Fruit fly (Drosophila melanogaster) whole organism, embryonic: ENCODE measurements around the gene frj.

Experiments
- Atf3 ChIP-seq: fragments of 200-800 bp; sonication (Bioruptor generic); optimal IDR thresholded peaks from 3 replicates; lab custom pipeline; 2016; ENCODE audit warnings: missing biosample characterization, missing genetic modification characterization
- BEAF-32 ChIP-seq: fragments of 200-800 bp; sonication (Bioruptor generic); optimal IDR thresholded peaks from 3 replicates; lab custom pipeline; 2017; ENCODE audit warnings: missing biosample characterization, missing genetic modification characterization, mild to moderate bottlenecking, moderate library complexity, missing genetic modification reagents
- CG10321 ChIP-seq: fragments of 200-800 bp; sonication (Bioruptor generic); IDR thresholded peaks from 2 replicates; pipeline ENCODE4 v1.3.6; 2022; ENCODE audit warnings: missing biosample characterization, missing genetic modification characterization
- CG11247 ChIP-seq: fragments of 200-800 bp; sonication (Bioruptor generic); IDR thresholded peaks from 2 replicates; pipeline ENCODE4 v1.3.6; 2022; ENCODE audit warnings: missing biosample characterization, missing genetic modification characterization
- CG12391 ChIP-seq: fragments of 200-800 bp; sonication (Bioruptor generic); optimal IDR thresholded peaks from 3 replicates; lab custom pipeline; 2018; ENCODE audit warnings: missing biosample characterization, mild to moderate bottlenecking, missing genetic modification characterization, moderate library complexity
- CG12769 ChIP-seq: fragments of 200-800 bp; sonication (Bioruptor generic); optimal IDR thresholded peaks from 2 replicates; lab custom pipeline; 2019; ENCODE audit warnings: missing biosample characterization, mild to moderate bottlenecking, missing genetic modification characterization, moderate library complexity
- CG13624 ChIP-seq: fragments of 200-800 bp; sonication (Bioruptor generic); optimal IDR thresholded peaks from 2 replicates; lab custom pipeline; 2016; ENCODE audit warnings: missing biosample characterization, missing genetic modification characterization
- CG1603 ChIP-seq: fragments of 200-800 bp; sonication (Bioruptor generic); optimal IDR thresholded peaks from 2 replicates; lab custom pipeline; 2019; ENCODE audit warnings: missing biosample characterization, mild to moderate bottlenecking, missing genetic modification characterization, moderate library complexity
- CG16863 ChIP-seq: fragments of 200-800 bp; sonication (Bioruptor generic); optimal IDR thresholded peaks from 3 replicates; lab custom pipeline; 2016; ENCODE audit warnings: missing biosample characterization, missing genetic modification characterization
- CG2712 ChIP-seq: fragments of 200-800 bp; optimal IDR thresholded peaks from 3 replicates; lab custom pipeline; 2019; ENCODE audit warnings: missing biosample characterization, mild to moderate bottlenecking, missing genetic modification characterization, moderate library complexity
- CG3407 ChIP-seq: fragments of 200-800 bp; sonication (Bioruptor generic); optimal IDR thresholded peaks from 2 replicates; lab custom pipeline; 2018; ENCODE audit warnings: missing biosample characterization, mild to moderate bottlenecking, missing genetic modification characterization
- CG34422 ChIP-seq: fragments of 200-800 bp; sonication (Bioruptor generic); IDR thresholded peaks from 3 replicates; pipeline ENCODE4 v1.3.6; 2022; ENCODE audit warnings: missing biosample characterization, missing genetic modification characterization
- CG5180 ChIP-seq: fragments of 200-800 bp; sonication (Bioruptor generic); optimal IDR thresholded peaks from 3 replicates; lab custom pipeline; 2017; ENCODE audit warnings: missing biosample characterization, missing genetic modification characterization, mild to moderate bottlenecking, moderate library complexity, missing genetic modification reagents
- CG7357 ChIP-seq: fragments of 200-800 bp; sonication (Bioruptor generic); IDR thresholded peaks from 3 replicates; pipeline ENCODE4 v1.3.6; 2022; ENCODE audit warnings: missing biosample characterization, missing genetic modification characterization
- CG7839 ChIP-seq: fragments of 200-800 bp; sonication (Bioruptor generic); optimal IDR thresholded peaks from 3 replicates; lab custom pipeline; 2018; ENCODE audit warnings: missing biosample characterization, mild to moderate bottlenecking, missing genetic modification characterization, moderate library complexity
- CG9727 ChIP-seq: fragments of 200-800 bp; sonication (Bioruptor generic); optimal IDR thresholded peaks from 3 replicates; lab custom pipeline; 2017; ENCODE audit warnings: missing biosample characterization, mild to moderate bottlenecking, missing genetic modification characterization
- CG9797 ChIP-seq: fragments of 200-800 bp; sonication (Bioruptor generic); optimal IDR thresholded peaks from 3 replicates; lab custom pipeline; 2018; ENCODE audit warnings: missing biosample characterization, mild to moderate bottlenecking, missing genetic modification characterization
- Doc2 ChIP-seq: fragments of 200-800 bp; sonication (Bioruptor generic); IDR thresholded peaks from 2 replicates; pipeline ENCODE4 v1.3.6; 2022; ENCODE audit warnings: missing biosample characterization, missing genetic modification characterization
- Drgx ChIP-seq: fragments of 200-800 bp; sonication (Bioruptor generic); IDR thresholded peaks from 2 replicates; pipeline ENCODE4 v1.3.6; 2022; ENCODE audit warnings: missing biosample characterization, missing genetic modification characterization
- Fer1 ChIP-seq: fragments of 200-800 bp; sonication (Bioruptor generic); optimal IDR thresholded peaks from 2 replicates; lab custom pipeline; 2017; ENCODE audit warnings: missing biosample characterization, mild to moderate bottlenecking, missing genetic modification characterization
- GATAe ChIP-seq: fragments of 200-800 bp; sonication (Bioruptor generic); conservative IDR thresholded peaks from 2 replicates; pipeline ENCODE4 v1.3.6; 2022; ENCODE audit warnings: missing biosample characterization, missing genetic modification characterization
- Gsc ChIP-seq: fragments of 200-800 bp; sonication (Bioruptor generic); IDR thresholded peaks from 2 replicates; pipeline ENCODE4 v1.3.6; 2022; ENCODE audit warnings: missing biosample characterization, missing genetic modification characterization
- Gug ChIP-seq: fragments of 200-800 bp; sonication (Bioruptor generic); IDR thresholded peaks from 4 replicates; pipeline ENCODE4 v1.3.6; 2022; ENCODE audit warnings: missing biosample characterization, missing genetic modification characterization
- HLH3B ChIP-seq: fragments of 200-800 bp; sonication (Bioruptor generic); IDR thresholded peaks from 2 replicates; pipeline ENCODE4 v1.3.6; 2022; ENCODE audit warnings: missing biosample characterization, missing genetic modification characterization
- Hr78 ChIP-seq, 2 experiments: fragments of 200-800 bp in 1 of 2; fragments of >200 bp in 1 of 2; sonication (Bioruptor generic) in 1 of 2; optimal IDR thresholded peaks; 2 replicates each; lab custom pipeline; 2017 to 2019; ENCODE audit warnings: missing biosample characterization in 2 of 2, missing genetic modification characterization in 2 of 2, mild to moderate bottlenecking in 1 of 2, moderate library complexity in 1 of 2
- Med ChIP-seq: fragments of 200-800 bp; sonication (Bioruptor generic); peaks from one replicate; lab custom pipeline; 2016; ENCODE audit warnings: missing biosample characterization, missing genetic modification characterization, mild to moderate bottlenecking, inconsistent platforms, moderate library complexity
- Mes4 ChIP-seq: fragments of 200-800 bp; sonication (Bioruptor generic); optimal IDR thresholded peaks from 2 replicates; lab custom pipeline; 2016; ENCODE audit warnings: missing biosample characterization, missing genetic modification characterization
- NC2α ChIP-seq: fragments of 200-800 bp; sonication (Bioruptor generic); optimal IDR thresholded peaks from 2 replicates; lab custom pipeline; 2016; ENCODE audit warnings: missing biosample characterization, missing genetic modification characterization
- Nf-YB ChIP-seq: fragments of 200-800 bp; sonication (Bioruptor generic); optimal IDR thresholded peaks from 3 replicates; lab custom pipeline; 2019; ENCODE audit warnings: missing biosample characterization, mild to moderate bottlenecking, missing genetic modification characterization, moderate library complexity
- Scr ChIP-seq: fragments of 200-800 bp; sonication (Bioruptor generic); IDR thresholded peaks from 2 replicates; pipeline ENCODE4 v1.3.6; 2022; ENCODE audit warnings: missing biosample characterization, missing genetic modification characterization; ENCODE audit not compliant: partially characterized antibody
- Side ChIP-seq: fragments of 200-800 bp; sonication (Bioruptor generic); optimal IDR thresholded peaks from 2 replicates; lab custom pipeline; 2016; ENCODE audit warnings: missing biosample characterization, missing genetic modification characterization
- Ssrp ChIP-seq: fragments of 200-800 bp; sonication (Bioruptor generic); optimal IDR thresholded peaks from 2 replicates; lab custom pipeline; 2018; ENCODE audit warnings: missing biosample characterization, mild to moderate bottlenecking, missing genetic modification characterization, moderate library complexity
- Xbp1 ChIP-seq: fragments of 200-800 bp; sonication (Bioruptor generic); optimal IDR thresholded peaks from 3 replicates; lab custom pipeline; 2016; ENCODE audit warnings: missing biosample characterization, mild to moderate bottlenecking, missing genetic modification characterization
- ap ChIP-seq: fragments of 200-800 bp; sonication (Bioruptor generic); IDR thresholded peaks from 2 replicates; pipeline ENCODE4 v1.3.6; 2022; ENCODE audit warnings: missing biosample characterization, missing genetic modification characterization
- bcd ChIP-seq: fragments of 200-800 bp; sonication (Bioruptor generic); optimal IDR thresholded peaks from 2 replicates; lab custom pipeline; 2017; ENCODE audit warnings: missing biosample characterization, mild to moderate bottlenecking, missing genetic modification characterization
- chm ChIP-seq: fragments of 200-800 bp; sonication (Bioruptor generic); IDR thresholded peaks from 2 replicates; pipeline ENCODE4 v1.3.6; 2022; ENCODE audit warnings: missing biosample characterization, missing genetic modification characterization
- ci ChIP-seq: fragments of 200-800 bp; sonication (Bioruptor generic); IDR thresholded peaks from 3 replicates; pipeline ENCODE4 v1.3.6; 2022; ENCODE audit warnings: missing biosample characterization, missing genetic modification characterization
- ftz-f1 ChIP-seq: fragments of 200-800 bp; sonication (Bioruptor generic); optimal IDR thresholded peaks from 2 replicates; lab custom pipeline; 2016; ENCODE audit warnings: missing biosample characterization, missing genetic modification characterization
- grau ChIP-seq: fragments of 200-800 bp; optimal IDR thresholded peaks from 3 replicates; lab custom pipeline; 2019; ENCODE audit warnings: missing biosample characterization, mild to moderate bottlenecking, missing genetic modification characterization, moderate library complexity
- her ChIP-seq: fragments of 200-800 bp; sonication (Bioruptor generic); optimal IDR thresholded peaks from 2 replicates; lab custom pipeline; 2016; ENCODE audit warnings: missing biosample characterization, missing genetic modification characterization
- klu ChIP-seq: fragments of 200-800 bp; sonication (Bioruptor generic); IDR thresholded peaks from 2 replicates; pipeline ENCODE4 v1.3.6; 2022; ENCODE audit warnings: missing biosample characterization, missing genetic modification characterization
- lbe ChIP-seq: fragments of 200-800 bp; sonication (Bioruptor generic); optimal IDR thresholded peaks from 2 replicates; lab custom pipeline; 2016; ENCODE audit warnings: missing biosample characterization, mild to moderate bottlenecking, missing genetic modification characterization
- nau ChIP-seq: fragments of 200-800 bp; sonication (Bioruptor generic); optimal IDR thresholded peaks from 3 replicates; lab custom pipeline; 2017; ENCODE audit warnings: missing biosample characterization, mild to moderate bottlenecking, missing genetic modification characterization, missing genetic modification reagents
- nerfin-1 ChIP-seq: fragments of 200-800 bp; sonication (Bioruptor generic); optimal IDR thresholded peaks from 3 replicates; lab custom pipeline; 2019; ENCODE audit warnings: missing biosample characterization, mild to moderate bottlenecking, missing genetic modification characterization, moderate library complexity
- odd ChIP-seq: fragments of 200-800 bp; sonication (Bioruptor generic); optimal IDR thresholded peaks from 2 replicates; lab custom pipeline; 2017; ENCODE audit warnings: missing biosample characterization, mild to moderate bottlenecking, missing genetic modification characterization
- pan ChIP-seq, 4 experiments: fragments of >200 bp in 3 of 4; fragments of 200-800 bp in 1 of 4; sonication (Bioruptor generic) in 1 of 4; optimal IDR thresholded peaks in 3 of 4; IDR thresholded peaks in 1 of 4; 2 replicates each; pipeline versions ENCODE4 v1.3.6 to Lab custom; 2017 to 2022; ENCODE audit warnings: missing biosample characterization in 2 of 4, missing genetic modification characterization in 2 of 4, mixed read lengths in 1 of 4
- run ChIP-seq: fragments of 200-800 bp; sonication (Bioruptor generic); optimal IDR thresholded peaks from 3 replicates; lab custom pipeline; 2018; ENCODE audit warnings: missing biosample characterization, mild to moderate bottlenecking, missing genetic modification characterization
- sisA ChIP-seq: fragments of 200-800 bp; sonication (Bioruptor generic); IDR thresholded peaks from 2 replicates; pipeline ENCODE4 v1.3.6; 2022; ENCODE audit warnings: missing biosample characterization, missing genetic modification characterization
- twi ChIP-seq: fragments of 200-800 bp; optimal IDR thresholded peaks from 2 replicates; lab custom pipeline; 2019; ENCODE audit warnings: missing biosample characterization, mild to moderate bottlenecking, missing genetic modification characterization, moderate library complexity
- tx ChIP-seq: fragments of 200-800 bp; sonication (Bioruptor generic); optimal IDR thresholded peaks from 2 replicates; lab custom pipeline; 2016; ENCODE audit warnings: missing biosample characterization, missing genetic modification characterization
- zf30C ChIP-seq: fragments of 200-800 bp; sonication (Bioruptor generic); optimal IDR thresholded peaks from 3 replicates; lab custom pipeline; 2018; ENCODE audit warnings: missing biosample characterization, mild to moderate bottlenecking, missing genetic modification characterization

Gene frj

dm6 chr2L:6461497-6461896 is 5.6 kb downstream of the frj start:
- TF ChIP-seq CG16863 (no peak), pan (optimal IDR thresholded peaks at IDR 0.05; lab: Kevin White, UChicago) (no peak), pan (GFP tag; optimal IDR thresholded peaks at IDR 0.05 in 1 of 2, IDR thresholded peaks at IDR 0.05 in 1 of 2) (peak in 1 of 2 experiments; percentile 35), Gug (GFP tag; lab: Robert Waterston, UW) (no peak), Mes4 (GFP tag; lab: Kevin White, UChicago) (no peak), Ssrp (tag; lab: Kevin White, UChicago) (no peak), twi (tag; lab: Kevin White, UChicago) (no peak), ftz-f1 (GFP tag; lab: Kevin White, UChicago) (no peak), Nf-YB (GFP tag; lab: Kevin White, UChicago) (peak; percentile 13), zf30C (GFP tag; lab: Kevin White, UChicago) (peak; percentile 18), Drgx (GFP tag; lab: Robert Waterston, UW) (no peak), ap (no peak), CG2712 (tag; lab: Kevin White, UChicago) (peak; percentile 16), CG13624 (GFP tag; lab: Kevin White, UChicago) (no peak), lbe (GFP tag; lab: Kevin White, UChicago) (peak; percentile 52), ci (GFP tag; lab: Robert Waterston, UW) (peak; percentile 67; the same call in 2 of the 3 replicates), CG34422 (GFP tag; lab: Robert Waterston, UW) (no peak), HLH3B (no peak), klu (no peak), BEAF-32 (no peak), CG12391 (no peak), bcd (no peak), CG7357 (no peak), CG11247 (no peak), odd (GFP tag; lab: Kevin White, UChicago) (peak; percentile 59), Doc2 (no peak), nau (GFP tag; lab: Kevin White, UChicago) (peak; percentile 56), CG3407 (GFP tag; lab: Kevin White, UChicago) (peak; percentile 31), Fer1 (GFP tag; lab: Kevin White, UChicago) (peak; percentile 52), Atf3 (GFP tag; lab: Kevin White, UChicago) (no peak), tx (GFP tag; lab: Kevin White, UChicago) (no peak), Med (peak; percentile 84), CG12769 (tag; lab: Kevin White, UChicago) (no peak), CG1603 (tag; lab: Kevin White, UChicago) (peak; percentile 57), Gsc (GFP tag; lab: Robert Waterston, UW) (no peak), chm (peak; percentile 44; the same call in 1 of the 2 replicates), NC2α (GFP tag; lab: Kevin White, UChicago) (no peak), CG5180 (peak; percentile 58), her (no peak), CG9727 (GFP tag; lab: Kevin White, UChicago) (peak; percentile 25), CG10321 (GFP tag; lab: Robert Waterston, UW) (no peak), Xbp1 (no peak), CG7839 (tag; lab: Kevin White, UChicago) (peak; percentile 16), CG9797 (GFP tag; lab: Kevin White, UChicago) (no peak), GATAe (no peak), sisA (GFP tag; lab: Robert Waterston, UW) (0 out of 2 replicates have a peak, but pooled peaks have one; percentile 6), Scr (GFP tag; lab: Robert Waterston, UW) (no peak), run (peak; percentile 3), Side (GFP tag; lab: Kevin White, UChicago) (no peak), nerfin-1 (peak; percentile 25), Hr78 (GFP tag; optimal IDR thresholded peaks at IDR 0.05; lab: Kevin White, UChicago) (no peak), grau (tag; lab: Kevin White, UChicago) (peak; percentile 7)
